Worm (Caenorhabditis elegans): ENCODE data around the gene F20G2.2.

The F20G2.2 gene

DNA sequence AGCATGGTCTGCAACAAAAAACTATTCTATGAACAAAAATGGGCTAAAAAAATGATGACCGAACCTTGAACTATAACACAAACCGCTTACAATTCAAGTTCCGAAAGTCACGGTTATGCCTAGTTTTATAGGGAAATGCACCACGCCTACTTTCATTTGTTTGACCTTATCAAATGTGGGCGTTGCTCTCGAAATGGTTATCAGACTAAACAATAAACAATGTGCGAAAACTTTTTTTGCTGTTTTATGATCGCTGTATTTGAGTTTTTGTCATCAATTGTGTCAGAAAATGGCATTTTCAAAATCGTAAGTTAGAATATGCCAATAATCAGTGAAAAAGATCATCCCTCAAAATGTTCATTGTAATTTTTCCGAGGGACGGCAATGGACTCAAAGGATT is 20.1 kb downstream of the F20G2.2 start, which contains the start of gene F35E12.6:
Gene F35E12.6, minus strand, starts transcription at position 101 of the 400 bp plus-strand sequence.
- no peak for TF ChIP-seq W03F9.2 (tag; optimal IDR thresholded peaks at IDR 0.05)
- no peak for TF ChIP-seq him-1 (tag; optimal IDR thresholded peaks at IDR 0.05)
- no peak for TF ChIP-seq dao-5 (tag; optimal IDR thresholded peaks at IDR 0.05)

DNA sequence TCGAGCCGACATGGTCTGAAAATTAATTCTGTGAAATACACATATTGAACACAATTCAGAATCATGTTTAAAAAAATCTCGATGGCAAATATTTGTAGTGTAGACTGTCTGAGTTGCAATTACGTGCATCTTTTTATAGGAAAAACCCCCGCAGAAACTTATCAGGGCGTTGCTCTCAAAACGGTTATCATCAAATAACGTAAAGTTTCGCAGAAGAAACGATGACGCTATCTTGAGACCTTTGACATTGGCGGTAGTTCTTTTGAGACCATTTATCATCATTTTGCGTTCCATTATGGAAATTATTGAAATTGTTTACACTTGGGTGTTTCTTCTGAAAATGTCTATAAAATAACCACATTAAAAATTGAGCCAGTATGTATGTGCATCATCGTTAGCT is 25.4 kb downstream of the F20G2.2 start, which contains the start of gene dct-17:
Gene dct-17, minus strand, starts transcription at position 23 of the 400 bp plus-strand sequence.
- no peak for TF ChIP-seq him-1 (tag; optimal IDR thresholded peaks at IDR 0.05)
- no peak for TF ChIP-seq W03F9.2 (tag; optimal IDR thresholded peaks at IDR 0.05)
- TF ChIP-seq dao-5 (tag; optimal IDR thresholded peaks at IDR 0.05) = no peak

DNA sequence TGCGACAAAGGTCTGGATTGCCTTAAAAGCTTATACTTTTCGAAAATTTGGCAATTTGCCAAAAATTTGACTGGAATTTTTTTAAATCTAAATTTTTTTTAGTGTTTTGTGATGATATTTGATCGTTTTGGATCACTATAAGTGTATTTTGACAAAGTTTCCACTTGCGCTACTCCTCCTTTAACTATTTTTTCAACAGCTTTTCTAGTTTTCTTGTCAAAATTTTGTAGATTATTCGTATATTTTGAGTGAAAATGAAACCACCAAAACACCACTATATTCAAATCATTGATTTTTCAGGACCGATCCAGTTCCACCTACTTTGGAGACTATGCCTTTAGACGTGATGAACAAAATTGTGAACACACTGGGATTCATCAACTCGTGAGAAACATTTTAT is 30.6 kb downstream of the F20G2.2 start, which contains the start of gene fbxa-181:
Gene fbxa-181, plus strand, starts transcription at position 301 of the 400 bp plus-strand sequence.
- TF ChIP-seq W03F9.2 (tag; optimal IDR thresholded peaks at IDR 0.05) (no peak), him-1 (tag; optimal IDR thresholded peaks at IDR 0.05) (no peak), dao-5 (tag; optimal IDR thresholded peaks at IDR 0.05) (no peak)

DNA sequence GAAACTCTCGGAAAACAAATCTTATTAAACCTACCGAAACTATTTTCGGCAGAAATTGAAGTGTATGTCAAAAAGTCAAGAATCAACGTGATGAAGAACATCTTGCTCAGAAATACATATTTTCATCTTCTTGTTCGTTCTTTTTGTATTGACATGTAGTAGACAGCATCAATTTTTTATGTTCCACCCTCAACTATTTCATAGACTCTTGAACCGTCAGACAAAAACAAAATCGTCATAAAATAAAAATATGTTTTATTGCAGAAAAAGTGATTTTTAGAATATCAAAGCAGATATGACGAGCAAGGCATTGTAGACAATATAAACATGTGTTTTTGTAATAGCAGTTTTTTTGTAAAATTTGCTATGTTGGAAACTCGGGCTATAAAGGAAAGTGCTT is 31.4 kb downstream of the F20G2.2 start, which contains the start of gene F35E12.2:
Gene F35E12.2, minus strand, starts transcription at position 101 of the 400 bp plus-strand sequence.
- TF ChIP-seq W03F9.2 (tag; optimal IDR thresholded peaks at IDR 0.05) (no peak), dao-5 (tag; optimal IDR thresholded peaks at IDR 0.05) (no peak), him-1 (tag; optimal IDR thresholded peaks at IDR 0.05) (no peak)

DNA sequence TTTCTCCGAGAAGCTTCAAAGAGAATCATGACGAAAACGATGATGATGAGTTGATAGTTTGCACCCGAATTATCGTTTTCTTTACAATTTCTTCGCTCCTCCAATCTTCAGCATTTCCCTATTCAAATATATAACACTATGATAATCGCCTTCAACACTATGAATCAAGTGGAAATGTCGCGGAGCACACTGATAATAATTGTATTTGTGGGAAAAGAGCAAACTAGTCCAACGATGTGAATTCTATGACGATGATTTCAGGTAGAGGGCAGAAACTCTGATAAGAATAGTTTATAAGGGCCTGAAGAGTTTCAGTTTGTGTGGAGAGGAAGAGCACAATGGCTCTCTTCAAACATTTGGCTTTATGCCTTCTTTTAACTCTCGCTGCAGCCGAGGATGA is 39.7 kb downstream of the F20G2.2 start, which contains the start of gene T01D3.6:
Gene T01D3.6, plus strand, starts transcription at position 294 of the 400 bp plus-strand sequence.
- TF ChIP-seq W03F9.2 (tag; optimal IDR thresholded peaks at IDR 0.05) = no peak
- TF ChIP-seq him-1 (tag; optimal IDR thresholded peaks at IDR 0.05) = no peak
- no peak for TF ChIP-seq dao-5 (tag; optimal IDR thresholded peaks at IDR 0.05)

DNA sequence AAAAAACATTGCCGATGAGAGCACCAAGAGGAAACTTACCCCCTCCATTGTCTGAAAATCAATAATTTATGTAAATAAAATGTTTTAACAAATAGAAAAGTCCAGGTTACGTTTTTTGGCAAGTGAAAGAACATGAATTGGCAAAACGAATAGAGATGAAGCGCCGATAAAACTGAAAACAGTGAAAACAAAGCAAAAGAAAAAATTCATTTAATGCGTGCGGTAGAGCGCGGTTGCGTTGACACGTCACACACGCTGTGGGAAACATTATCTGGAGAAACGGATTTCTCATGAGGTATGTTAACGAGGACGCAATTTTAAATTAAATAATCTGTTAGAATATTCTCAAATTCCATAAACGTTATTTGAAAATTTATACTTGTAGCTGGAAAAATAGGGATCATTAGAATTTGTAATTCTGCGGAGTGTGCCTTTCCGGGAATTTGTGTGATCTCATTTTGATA is 41.0 kb downstream of the F20G2.2 start, which contains the start of gene zipt-9:
Gene zipt-9, minus strand, starts transcription at position 51 of the 464 bp plus-strand sequence.
- no peak for TF ChIP-seq dao-5 (tag; optimal IDR thresholded peaks at IDR 0.05)
- peak; percentile 30 for TF ChIP-seq him-1 (tag; optimal IDR thresholded peaks at IDR 0.05)

DNA sequence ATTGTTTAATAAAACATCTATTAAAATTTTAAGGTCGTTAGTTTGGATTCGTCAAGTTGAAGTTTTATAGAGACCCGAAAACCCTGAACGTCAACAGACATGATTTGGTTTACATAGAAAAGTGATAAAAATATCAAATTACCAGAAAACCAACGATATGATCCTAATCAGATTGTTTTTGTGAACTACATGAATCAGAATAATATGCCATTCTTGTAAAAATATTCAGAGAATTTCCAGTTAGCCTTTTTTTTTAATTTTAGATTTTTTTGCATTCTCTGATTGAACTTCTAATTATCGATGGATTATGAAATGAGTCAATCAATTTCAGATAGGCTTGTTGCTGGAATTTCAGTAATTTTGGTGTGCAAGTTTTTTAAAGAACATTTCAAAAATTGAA is 45.1 kb downstream of the F20G2.2 start, which contains the start of gene srx-96:
Gene srx-96, plus strand, starts transcription at position 301 of the 400 bp plus-strand sequence.
- no peak for TF ChIP-seq him-1 (tag; optimal IDR thresholded peaks at IDR 0.05)
- TF ChIP-seq W03F9.2 (tag; optimal IDR thresholded peaks at IDR 0.05) = no peak
- no peak for TF ChIP-seq dao-5 (tag; optimal IDR thresholded peaks at IDR 0.05)

DNA sequence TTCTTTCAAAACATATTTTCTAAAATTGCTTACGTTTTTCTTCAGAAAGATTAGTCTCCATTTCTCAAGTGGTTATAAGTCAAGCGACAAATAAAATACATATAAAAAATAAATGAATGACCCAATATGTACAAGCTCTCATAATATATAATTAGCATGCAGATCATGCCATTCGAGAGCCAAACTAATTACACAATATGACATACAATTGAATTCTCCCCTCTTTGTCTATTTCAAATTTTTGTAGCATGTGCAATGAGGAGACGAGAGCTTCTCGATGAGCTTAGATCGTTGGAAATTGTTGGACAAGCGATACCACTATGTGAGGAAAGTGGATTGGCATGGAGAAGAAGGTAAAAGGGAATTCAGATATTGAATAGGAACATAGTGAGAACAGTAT is 48.9 kb downstream of the F20G2.2 start, which contains the start of gene hlh-34:
Gene hlh-34, minus strand, starts transcription at position 101 of the 400 bp plus-strand sequence.
- no peak for TF ChIP-seq him-1 (tag; optimal IDR thresholded peaks at IDR 0.05)
- TF ChIP-seq dao-5 (tag; optimal IDR thresholded peaks at IDR 0.05) = no peak
- TF ChIP-seq W03F9.2 (tag; optimal IDR thresholded peaks at IDR 0.05) = no peak

Measured in whole organism, L4/young adult.